Fruit fly (Drosophila melanogaster) whole organism, embryonic: ENCODE results near the gene sad.

Experiments
- Ada2b ChIP-seq: fragments of 200-800 bp; sonication (Bioruptor generic); IDR thresholded peaks from 2 replicates; pipeline ENCODE4 v1.3.6; 2022; ENCODE audit warnings: missing biosample characterization, missing genetic modification characterization
- Bteb2 ChIP-seq: fragments of 200-800 bp; sonication (Bioruptor generic); optimal IDR thresholded peaks from 2 replicates; lab custom pipeline; 2016; ENCODE audit warnings: missing biosample characterization, missing genetic modification characterization
- CG10959 ChIP-seq: fragments of 200-800 bp; sonication (Bioruptor generic); IDR thresholded peaks from 2 replicates; pipeline ENCODE4 v1.3.6; 2022; ENCODE audit warnings: missing biosample characterization, missing genetic modification characterization
- CG11085 ChIP-seq: fragments of 200-800 bp; sonication (Bioruptor generic); IDR thresholded peaks from 2 replicates; pipeline ENCODE4 v1.3.6; 2022; ENCODE audit warnings: missing biosample characterization, missing genetic modification characterization
- CG12071 ChIP-seq: fragments of 200-800 bp; sonication (Bioruptor generic); optimal IDR thresholded peaks from 3 replicates; lab custom pipeline; 2018; ENCODE audit warnings: missing biosample characterization, mild to moderate bottlenecking, missing genetic modification characterization
- CG1233 ChIP-seq: fragments of 200-800 bp; sonication (Bioruptor generic); optimal IDR thresholded peaks from 4 replicates; lab custom pipeline; 2018; ENCODE audit warnings: missing biosample characterization, mild to moderate bottlenecking, missing genetic modification characterization
- CG13296 ChIP-seq: fragments of 200-800 bp; sonication (Bioruptor generic); optimal IDR thresholded peaks from 3 replicates; lab custom pipeline; 2018; ENCODE audit warnings: missing biosample characterization, mild to moderate bottlenecking, missing genetic modification characterization
- CG14860 ChIP-seq: fragments of 200-800 bp; sonication (Bioruptor generic); IDR thresholded peaks from 3 replicates; pipeline ENCODE4 v1.3.6; 2022; ENCODE audit warnings: missing biosample characterization, missing genetic modification characterization; ENCODE audit not compliant: partially characterized antibody
- CG1647 ChIP-seq: fragments of 200-800 bp; sonication (Bioruptor generic); optimal IDR thresholded peaks from 3 replicates; lab custom pipeline; 2016; ENCODE audit warnings: missing biosample characterization, missing genetic modification characterization
- CG16815 ChIP-seq: fragments of 200-800 bp; sonication (Bioruptor generic); optimal IDR thresholded peaks from 3 replicates; lab custom pipeline; 2017; ENCODE audit warnings: missing biosample characterization, mild to moderate bottlenecking, missing genetic modification characterization
- CG17359 ChIP-seq: fragments of 200-800 bp; sonication (Bioruptor generic); optimal IDR thresholded peaks from 3 replicates; lab custom pipeline; 2018; ENCODE audit warnings: missing biosample characterization, mild to moderate bottlenecking, missing genetic modification characterization, moderate library complexity
- CG18262 ChIP-seq: fragments of 200-800 bp; optimal IDR thresholded peaks from 3 replicates; lab custom pipeline; 2019; ENCODE audit warnings: missing biosample characterization, mild to moderate bottlenecking, missing genetic modification characterization, moderate library complexity
- CG18476 ChIP-seq: fragments of 200-800 bp; sonication (Bioruptor generic); optimal IDR thresholded peaks from 2 replicates; lab custom pipeline; 2016; ENCODE audit warnings: missing biosample characterization, mild to moderate bottlenecking, missing genetic modification characterization
- CG2129 ChIP-seq: fragments of 200-800 bp; sonication (Bioruptor generic); IDR thresholded peaks from 2 replicates; pipeline ENCODE4 v1.3.6; 2022; ENCODE audit warnings: missing biosample characterization, missing genetic modification characterization; ENCODE audit not compliant: partially characterized antibody
- CG2875 ChIP-seq: fragments of 200-800 bp; sonication (Bioruptor generic); optimal IDR thresholded peaks from 2 replicates; lab custom pipeline; 2017; ENCODE audit warnings: missing biosample characterization, mild to moderate bottlenecking, missing genetic modification characterization, missing genetic modification reagents
- CG31224 ChIP-seq: fragments of 200-800 bp; sonication (Bioruptor generic); IDR thresholded peaks from 2 replicates; pipeline ENCODE4 v1.3.6; 2022; ENCODE audit warnings: missing biosample characterization, missing genetic modification characterization
- CG4360 ChIP-seq: fragments of 200-800 bp; sonication (Bioruptor generic); IDR thresholded peaks from 2 replicates; pipeline ENCODE4 v1.3.6; 2022; ENCODE audit warnings: missing biosample characterization, missing genetic modification characterization
- CG4730 ChIP-seq: fragments of 200-800 bp; sonication (Bioruptor generic); IDR thresholded peaks from 2 replicates; pipeline ENCODE4 v1.3.6; 2022; ENCODE audit warnings: missing biosample characterization, missing genetic modification characterization
- CG4820 ChIP-seq: fragments of 200-800 bp; sonication (Bioruptor generic); optimal IDR thresholded peaks from 3 replicates; lab custom pipeline; 2016; ENCODE audit warnings: missing biosample characterization, missing genetic modification characterization
- CG5245 ChIP-seq: fragments of 200-800 bp; sonication (Bioruptor generic); optimal IDR thresholded peaks from 3 replicates; lab custom pipeline; 2016; ENCODE audit warnings: missing biosample characterization, missing genetic modification characterization
- CG5953 ChIP-seq: fragments of 200-800 bp; sonication (Bioruptor generic); IDR thresholded peaks from 2 replicates; pipeline ENCODE4 v1.3.6; 2022; ENCODE audit warnings: missing biosample characterization, missing genetic modification characterization
- CG6654 ChIP-seq: fragments of 200-800 bp; sonication (Bioruptor generic); optimal IDR thresholded peaks from 2 replicates; lab custom pipeline; 2017; ENCODE audit warnings: missing biosample characterization, mild to moderate bottlenecking, missing genetic modification characterization
- CG8359 ChIP-seq: fragments of 200-800 bp; sonication (Bioruptor generic); optimal IDR thresholded peaks from 2 replicates; lab custom pipeline; 2017; ENCODE audit warnings: missing biosample characterization, mild to moderate bottlenecking, missing genetic modification characterization, borderline replicate concordance
- CG8478 ChIP-seq: fragments of >200 bp; optimal IDR thresholded peaks from 2 replicates; lab custom pipeline; 2018
- Doc2 ChIP-seq: fragments of 200-800 bp; sonication (Bioruptor generic); IDR thresholded peaks from 2 replicates; pipeline ENCODE4 v1.3.6; 2022; ENCODE audit warnings: missing biosample characterization, missing genetic modification characterization
- ERR ChIP-seq: fragments of 200-800 bp; sonication (Bioruptor generic); optimal IDR thresholded peaks from 2 replicates; lab custom pipeline; 2016; ENCODE audit warnings: missing biosample characterization, missing genetic modification characterization
- Hsf ChIP-seq: fragments of 200-800 bp; sonication (Bioruptor generic); optimal IDR thresholded peaks from 3 replicates; lab custom pipeline; 2016; ENCODE audit warnings: missing biosample characterization, missing genetic modification characterization
- Lim3 ChIP-seq: fragments of 200-800 bp; sonication (Bioruptor generic); IDR thresholded peaks from 2 replicates; pipeline ENCODE4 v1.3.6; 2022; ENCODE audit warnings: missing biosample characterization, missing genetic modification characterization
- Mrtf ChIP-seq: fragments of 200-800 bp; sonication (Bioruptor generic); IDR thresholded peaks from 3 replicates; pipeline ENCODE4 v1.3.6; 2022; ENCODE audit warnings: missing biosample characterization, missing genetic modification characterization
- Ptx1 ChIP-seq: fragments of 200-800 bp; sonication (Bioruptor generic); IDR thresholded peaks from 2 replicates; pipeline ENCODE4 v1.3.6; 2022; ENCODE audit warnings: missing biosample characterization, missing genetic modification characterization
- Sox100B ChIP-seq: fragments of 200-800 bp; sonication (Bioruptor generic); optimal IDR thresholded peaks from 3 replicates; lab custom pipeline; 2018; ENCODE audit warnings: missing biosample characterization, mild to moderate bottlenecking, missing genetic modification characterization
- Sry-δ ChIP-seq: fragments of 200-800 bp; sonication (Bioruptor generic); optimal IDR thresholded peaks from 2 replicates; lab custom pipeline; 2016; ENCODE audit warnings: missing biosample characterization, missing genetic modification characterization
- Usf ChIP-seq: fragments of 200-800 bp; sonication (Bioruptor generic); optimal IDR thresholded peaks from 2 replicates; lab custom pipeline; 2017; ENCODE audit warnings: missing genotype, missing biosample characterization, missing genetic modification characterization
- Xrp1 ChIP-seq: fragments of 200-800 bp; sonication (Bioruptor generic); IDR thresholded peaks from 2 replicates; pipeline ENCODE4 v1.3.6; 2022; ENCODE audit warnings: missing biosample characterization, missing genetic modification characterization
- cad ChIP-seq: fragments of >200 bp; optimal IDR thresholded peaks from 2 replicates; lab custom pipeline; 2017; ENCODE audit warnings: missing biosample characterization, missing genetic modification characterization
- cato ChIP-seq: fragments of 200-800 bp; sonication (Bioruptor generic); optimal IDR thresholded peaks from 2 replicates; lab custom pipeline; 2016; ENCODE audit warnings: missing biosample characterization, missing genetic modification characterization, borderline replicate concordance
- ci ChIP-seq: fragments of 200-800 bp; sonication (Bioruptor generic); IDR thresholded peaks from 3 replicates; pipeline ENCODE4 v1.3.6; 2022; ENCODE audit warnings: missing biosample characterization, missing genetic modification characterization
- croc ChIP-seq: fragments of 200-800 bp; sonication (Bioruptor generic); conservative IDR thresholded peaks from 3 replicates; pipeline ENCODE4 v1.3.6; 2022; ENCODE audit warnings: missing biosample characterization, missing genetic modification characterization
- crp ChIP-seq, 2 experiments: fragments of 200-800 bp; sonication (Bioruptor generic); optimal IDR thresholded peaks; 2 replicates in 1 of 2; 3 replicates in 1 of 2; lab custom pipeline; 2017; ENCODE audit warnings: missing biosample characterization in 2 of 2, missing genetic modification characterization in 2 of 2, mild to moderate bottlenecking in 1 of 2, moderate library complexity in 1 of 2
- cwo ChIP-seq: fragments of 200-800 bp; sonication (Bioruptor generic); optimal IDR thresholded peaks from 3 replicates; lab custom pipeline; 2017; ENCODE audit warnings: missing biosample characterization, missing genetic modification characterization, mild to moderate bottlenecking, moderate library complexity, missing genetic modification reagents
- dan ChIP-seq: fragments of 200-800 bp; sonication (Bioruptor generic); IDR thresholded peaks from 2 replicates; pipeline ENCODE4 v1.3.6; 2022; ENCODE audit warnings: missing biosample characterization, missing genetic modification characterization
- mam ChIP-seq: fragments of 200-800 bp; sonication (Bioruptor generic); optimal IDR thresholded peaks from 3 replicates; lab custom pipeline; 2016; ENCODE audit warnings: missing biosample characterization, missing genetic modification characterization
- oc ChIP-seq: fragments of 200-800 bp; sonication (Bioruptor generic); optimal IDR thresholded peaks from 2 replicates; lab custom pipeline; 2018; ENCODE audit warnings: missing biosample characterization, mild to moderate bottlenecking, missing genetic modification characterization, moderate library complexity
- phol ChIP-seq: fragments of 200-800 bp; sonication (Bioruptor generic); optimal IDR thresholded peaks from 3 replicates; lab custom pipeline; 2018; ENCODE audit warnings: missing biosample characterization, mild to moderate bottlenecking, missing genetic modification characterization, moderate library complexity
- prd ChIP-seq, 3 experiments: fragments of >200 bp in 2 of 3; fragments of 200-800 bp in 1 of 3; sonication (Bioruptor generic) in 1 of 3; optimal IDR thresholded peaks in 2 of 3; IDR thresholded peaks in 1 of 3; 2 replicates in 2 of 3; 3 replicates in 1 of 3; pipeline versions ENCODE4 v1.3.6 to Lab custom; 2017 to 2022; ENCODE audit warnings: missing biosample characterization in 1 of 3, missing genetic modification characterization in 1 of 3
- pros ChIP-seq: fragments of 200-800 bp; sonication (Bioruptor generic); optimal IDR thresholded peaks from 3 replicates; lab custom pipeline; 2019; ENCODE audit warnings: missing biosample characterization, mild to moderate bottlenecking, missing genetic modification characterization, moderate library complexity
- ranshi ChIP-seq: fragments of 200-800 bp; sonication (Bioruptor generic); IDR thresholded peaks from 2 replicates; pipeline ENCODE4 v1.3.6; 2022; ENCODE audit warnings: missing biosample characterization, missing genetic modification characterization
- tio ChIP-seq: fragments of 200-800 bp; sonication (Bioruptor generic); optimal IDR thresholded peaks from 2 replicates; lab custom pipeline; 2017; ENCODE audit warnings: missing biosample characterization, missing genetic modification characterization, inconsistent platforms
- trem ChIP-seq: fragments of 200-800 bp; optimal IDR thresholded peaks from 3 replicates; lab custom pipeline; 2019; ENCODE audit warnings: missing biosample characterization, mild to moderate bottlenecking, missing genetic modification characterization, moderate library complexity
- unpg ChIP-seq: fragments of 200-800 bp; sonication (Bioruptor generic); optimal IDR thresholded peaks from 3 replicates; lab custom pipeline; 2018; ENCODE audit warnings: missing biosample characterization, mild to moderate bottlenecking, missing genetic modification characterization, moderate library complexity
- vvl ChIP-seq: fragments of 200-800 bp; sonication (Bioruptor generic); IDR thresholded peaks from 2 replicates; pipeline ENCODE4 v1.3.6; 2022; ENCODE audit warnings: missing biosample characterization, missing genetic modification characterization

Gene sad

DNA sequence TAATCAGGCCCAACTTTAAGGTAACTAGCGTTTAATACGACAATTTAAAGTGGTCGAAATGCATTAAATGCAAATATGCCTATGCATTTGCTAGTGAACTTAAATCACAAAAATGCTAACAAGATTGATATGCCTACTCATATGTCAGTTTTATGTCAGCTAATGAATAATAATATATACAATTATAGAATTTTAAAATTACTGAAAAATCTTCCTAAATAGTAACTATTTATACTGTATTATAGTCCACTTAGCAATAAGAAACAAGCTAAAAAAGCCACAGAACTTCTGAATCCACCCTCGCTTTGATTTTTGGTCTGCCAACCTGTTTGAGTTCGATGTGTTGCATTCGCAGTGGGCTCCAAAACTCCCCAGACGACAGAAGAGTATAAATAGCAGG lies 7.4 kb upstream of the sad start (continued):
- TF ChIP-seq CG1233 (no peak), ci (GFP tag; lab: Robert Waterston, UW) (no peak), Hsf (GFP tag; lab: Kevin White, UChicago) (no peak), CG5245 (GFP tag; lab: Kevin White, UChicago) (no peak), dan (no peak), pros (GFP tag; lab: Kevin White, UChicago) (no peak), CG12071 (GFP tag; lab: Kevin White, UChicago) (no peak), Ada2b (GFP tag; lab: Robert Waterston, UW) (no peak), tio (GFP tag; lab: Kevin White, UChicago) (no peak), Sry-δ (GFP tag; lab: Kevin White, UChicago) (no peak), CG31224 (GFP tag; lab: Robert Waterston, UW) (no peak), CG4730 (GFP tag; lab: Robert Waterston, UW) (no peak), crp (GFP tag; optimal IDR thresholded peaks at IDR 0.05; lab: Kevin White, UChicago) (no peak), ranshi (GFP tag; lab: Robert Waterston, UW) (peak; percentile 47; the same call in 1 of the 2 replicates), phol (tag; lab: Kevin White, UChicago) (peak; percentile 65), trem (peak; percentile 4), CG6654 (GFP tag; lab: Kevin White, UChicago) (peak; percentile 51), CG2129 (GFP tag; lab: Robert Waterston, UW) (no peak), CG10959 (GFP tag; lab: Robert Waterston, UW) (no peak), CG1647 (GFP tag; lab: Kevin White, UChicago) (no peak), croc (GFP tag; lab: Robert Waterston, UW) (no peak; the same call in 2 of the 3 replicates), cad (GFP tag; lab: Kevin White, UChicago) (no peak), CG2875 (GFP tag; lab: Kevin White, UChicago) (no peak), CG17359 (tag; lab: Kevin White, UChicago) (peak; percentile 52), Lim3 (no peak), Xrp1 (peak; percentile 73), Mrtf (GFP tag; lab: Robert Waterston, UW) (no peak), vvl (peak; percentile 5; the same call in 1 of the 2 replicates), unpg (GFP tag; lab: Kevin White, UChicago) (peak; percentile 23), cwo (GFP tag; lab: Kevin White, UChicago) (no peak), CG4820 (peak; percentile 29), CG4360 (no peak), CG18476 (GFP tag; lab: Kevin White, UChicago) (peak; percentile 94), ERR (GFP tag; lab: Kevin White, UChicago) (no peak), CG16815 (GFP tag; lab: Kevin White, UChicago) (no peak), prd (optimal IDR thresholded peaks at IDR 0.05; lab: Kevin White, UChicago) (no peak), prd (GFP tag; IDR thresholded peaks at IDR 0.05; lab: Robert Waterston, UW) (peak; percentile 68), CG5953 (GFP tag; lab: Robert Waterston, UW) (no peak; the same call in 1 of the 2 replicates), cato (no peak), CG14860 (GFP tag; lab: Robert Waterston, UW) (no peak), oc (tag; lab: Kevin White, UChicago) (no peak), Doc2 (GFP tag; lab: Robert Waterston, UW) (no peak), CG13296 (GFP tag; lab: Kevin White, UChicago) (no peak), Sox100B (GFP tag; lab: Kevin White, UChicago) (peak; percentile 55), CG11085 (GFP tag; lab: Robert Waterston, UW) (0 out of 2 replicates have a peak, but pooled peaks have one; percentile 40), CG8359 (no peak), Usf (GFP tag; lab: Kevin White, UChicago) (no peak), Bteb2 (GFP tag; lab: Kevin White, UChicago) (no peak), CG18262 (tag; lab: Kevin White, UChicago) (peak; percentile 53), Ptx1 (GFP tag; lab: Robert Waterston, UW) (peak; percentile 59), mam (GFP tag; lab: Kevin White, UChicago) (no peak), CG8478 (lab: Kevin White, UChicago) (no peak)
